Worm (Caenorhabditis elegans) whole organism, young adult: Measurements from ENCODE around the gene ZK666.15.

Source experiments
- F10E7.11 ChIP-seq: sonication (generic microtip); optimal IDR thresholded peaks from 2 replicates; lab custom pipeline; 2017; ENCODE audit warnings: mild to moderate bottlenecking, missing genetic modification characterization, moderate library complexity, missing compliant biosample characterization
- F33H1.4 ChIP-seq: fragments of 200-800 bp; sonication (Bioruptor generic); IDR thresholded peaks from 2 replicates; pipeline ENCODE4 v1.3.6; 2022; ENCODE audit warnings: missing genetic modification reagents, missing genetic modification characterization, missing compliant biosample characterization
- Y53F4B.3 ChIP-seq: fragments of 200-800 bp; sonication (Bioruptor generic); IDR thresholded peaks from 2 replicates; pipeline ENCODE4 v1.3.6; 2022; ENCODE audit warnings: missing genetic modification reagents, missing genetic modification characterization, missing compliant biosample characterization
- Y79H2A.3 ChIP-seq: fragments of 200-800 bp; sonication (Bioruptor generic); conservative IDR thresholded peaks from 2 replicates; pipeline ENCODE4 v1.3.6; 2022; ENCODE audit warnings: missing genetic modification reagents, missing genetic modification characterization, missing compliant biosample characterization
- aptf-2 ChIP-seq: fragments of 200-800 bp; sonication (Bioruptor generic); conservative IDR thresholded peaks from 2 replicates; pipeline ENCODE4 v1.3.6; 2022; ENCODE audit warnings: missing genetic modification reagents, missing genetic modification characterization, missing compliant biosample characterization
- cebp-1 ChIP-seq, 2 experiments: fragments of 200-800 bp in 1 of 2; sonication (Bioruptor generic) in 1 of 2; sonication (generic microtip) in 1 of 2; IDR thresholded peaks in 1 of 2; optimal IDR thresholded peaks in 1 of 2; 2 replicates each; pipeline versions ENCODE4 v1.3.6 to Lab custom; 2017 to 2022; ENCODE audit warnings: missing compliant biosample characterization in 2 of 2, missing genetic modification characterization in 2 of 2, mild to moderate bottlenecking in 1 of 2, missing genetic modification reagents in 1 of 2, moderate library complexity in 1 of 2
- ets-4 ChIP-seq: fragments of 200-800 bp; sonication (Bioruptor generic); optimal IDR thresholded peaks from 2 replicates; lab custom pipeline; 2018; ENCODE audit warnings: mild to moderate bottlenecking, missing genetic modification characterization, missing compliant biosample characterization
- lsl-1 ChIP-seq: fragments of 200-800 bp; sonication (Bioruptor generic); optimal IDR thresholded peaks from 2 replicates; lab custom pipeline; 2018; ENCODE audit warnings: mild to moderate bottlenecking, missing genetic modification characterization, moderate library complexity, missing compliant biosample characterization
- nfyb-1 ChIP-seq: fragments of 200-800 bp; sonication (Bioruptor generic); IDR thresholded peaks from 2 replicates; pipeline ENCODE4 v1.3.6; 2022; ENCODE audit warnings: missing genetic modification reagents, missing genetic modification characterization, missing compliant biosample characterization
- nhr-120 ChIP-seq: fragments of 200-800 bp; sonication (Bioruptor generic); IDR thresholded peaks from 2 replicates; pipeline ENCODE4 v1.3.6; 2022; ENCODE audit warnings: missing genetic modification characterization, missing compliant biosample characterization
- sea-2 ChIP-seq: fragments of 200-800 bp; sonication (Bioruptor generic); IDR thresholded peaks from 2 replicates; pipeline ENCODE4 v1.3.6; 2022; ENCODE audit warnings: missing genetic modification characterization, missing compliant biosample characterization
- unc-62 ChIP-seq: fragments of 150-350 bp; optimal IDR thresholded peaks from 2 replicates; lab custom pipeline; 2014; ENCODE audit warnings: missing biosample characterization, missing genetic modification reagents, missing genetic modification characterization
- zim-3 ChIP-seq: sonication (generic microtip); optimal IDR thresholded peaks from 2 replicates; lab custom pipeline; 2017; ENCODE audit warnings: mild to moderate bottlenecking, missing genetic modification characterization, moderate library complexity, missing compliant biosample characterization
- ztf-28 ChIP-seq: fragments of 200-800 bp; sonication (Bioruptor generic); IDR thresholded peaks from 2 replicates; pipeline ENCODE4 v1.3.6; 2022; ENCODE audit warnings: missing genetic modification reagents, missing genetic modification characterization, missing compliant biosample characterization

ce11 chrII:10445738-10446137 lies 41.1 kb upstream of the ZK666.15 start:
- no peak for TF ChIP-seq ztf-28
- 0 out of 2 replicates have a peak, but pooled peaks have one; percentile 12 for TF ChIP-seq sea-2 (GFP tag; lab: Robert Waterston, UW)
- TF ChIP-seq nhr-120 (GFP tag; lab: Robert Waterston, UW) = no peak
- no peak for TF ChIP-seq ets-4 (GFP tag; lab: Kevin White, UChicago)
- TF ChIP-seq nfyb-1 (GFP tag; lab: Robert Waterston, UW) = peak; percentile 35; the same call in 1 of the 2 replicates
- TF ChIP-seq Y53F4B.3 (GFP tag; lab: Robert Waterston, UW) = no peak
- no peak for TF ChIP-seq zim-3
- no peak for TF ChIP-seq lsl-1 (GFP tag; lab: Kevin White, UChicago)
- TF ChIP-seq F33H1.4 (GFP tag; lab: Robert Waterston, UW) = no peak
- TF ChIP-seq cebp-1 (GFP tag; IDR thresholded peaks at IDR 0.05; lab: Robert Waterston, UW) = peak; percentile 86
- TF ChIP-seq cebp-1 (tag; optimal IDR thresholded peaks at IDR 0.05; lab: Kevin White, UChicago) = peak; percentile 93
- no peak for TF ChIP-seq unc-62 (GFP tag; lab: Kevin White, UChicago)
- no peak for TF ChIP-seq F10E7.11 (tag; lab: Kevin White, UChicago)
- TF ChIP-seq aptf-2 (GFP tag; lab: Robert Waterston, UW) = no peak
- no peak for TF ChIP-seq Y79H2A.3 (GFP tag; lab: Robert Waterston, UW)
